Worm (Caenorhabditis elegans) whole organism, early embryonic: ENCODE data around the gene cnt-1.
A peak's percentile ranks its signal among the peaks of the same experiment; 100 is the strongest.

Experiments used
- B0310.2 ChIP-seq: sonication (generic microtip); optimal IDR thresholded peaks from 2 replicates; lab custom pipeline; 2016; ENCODE audit warnings: mild to moderate bottlenecking, missing genetic modification characterization, missing compliant biosample characterization
- F13C5.2 ChIP-seq: sonication (generic microtip); optimal IDR thresholded peaks from 2 replicates; lab custom pipeline; 2017; ENCODE audit warnings: mild to moderate bottlenecking, missing genetic modification characterization, inconsistent platforms, missing compliant biosample characterization
- aly-1 ChIP-seq: sonication (generic microtip); optimal IDR thresholded peaks from 2 replicates; lab custom pipeline; 2016; ENCODE audit warnings: missing genetic modification characterization, missing compliant biosample characterization
- ama-1 ChIP-seq: fragments of 150-350 bp; optimal IDR thresholded peaks from 2 replicates; lab custom pipeline; 2014
- ceh-13 ChIP-seq: fragments of 200-800 bp; sonication (Bioruptor generic); optimal IDR thresholded peaks from 2 replicates; lab custom pipeline; 2018; ENCODE audit warnings: mild to moderate bottlenecking, missing genetic modification characterization, missing compliant biosample characterization
- ceh-36 ChIP-seq: sonication (generic microtip); optimal IDR thresholded peaks from 2 replicates; lab custom pipeline; 2016; ENCODE audit warnings: missing genetic modification characterization, inconsistent platforms, missing compliant biosample characterization
- ets-7 ChIP-seq: sonication (generic microtip); optimal IDR thresholded peaks from 2 replicates; lab custom pipeline; 2016; ENCODE audit warnings: missing genotype, missing genetic modification characterization, missing compliant biosample characterization
- flt-1 ChIP-seq: fragments of 200-800 bp; sonication (Bioruptor generic); IDR thresholded peaks from 2 replicates; pipeline ENCODE4 v1.3.6; 2022; ENCODE audit warnings: missing genetic modification characterization, missing compliant biosample characterization
- hmbx-1 ChIP-seq: sonication (generic microtip); optimal IDR thresholded peaks from 2 replicates; lab custom pipeline; 2016; ENCODE audit warnings: mild to moderate bottlenecking, missing genetic modification characterization, missing compliant biosample characterization
- hmg-4 ChIP-seq: fragments of 200-800 bp; sonication (Bioruptor generic); optimal IDR thresholded peaks from 2 replicates; lab custom pipeline; 2018; ENCODE audit warnings: mild to moderate bottlenecking, missing genetic modification characterization, missing compliant biosample characterization
- hnd-1 ChIP-seq: sonication (generic microtip); optimal IDR thresholded peaks from 2 replicates; lab custom pipeline; 2016; ENCODE audit warnings: missing genetic modification characterization, missing compliant biosample characterization
- pes-1 ChIP-seq: fragments of 200-800 bp; sonication (Bioruptor generic); IDR thresholded peaks from 2 replicates; pipeline ENCODE4 v1.3.6; 2022; ENCODE audit warnings: missing genetic modification reagents, missing genetic modification characterization, missing compliant biosample characterization
- scrt-1 ChIP-seq: fragments of 200-800 bp; sonication (Bioruptor generic); IDR thresholded peaks from 2 replicates; pipeline ENCODE4 v1.3.6; 2022; ENCODE audit warnings: missing genetic modification characterization, missing compliant biosample characterization
- sea-1 ChIP-seq: fragments of 200-800 bp; sonication (Bioruptor generic); conservative IDR thresholded peaks from 2 replicates; pipeline ENCODE4 v1.3.6; 2022; ENCODE audit warnings: missing genetic modification characterization, missing compliant biosample characterization
- tbx-11 ChIP-seq: fragments of 200-800 bp; sonication (Bioruptor generic); IDR thresholded peaks from 2 replicates; pipeline ENCODE4 v1.3.6; 2022; ENCODE audit warnings: missing genetic modification characterization, missing compliant biosample characterization
- tbx-37 ChIP-seq: fragments of 200-800 bp; sonication (Bioruptor generic); conservative IDR thresholded peaks from 2 replicates; pipeline ENCODE4 v1.3.6; 2022; ENCODE audit warnings: missing genetic modification reagents, missing genetic modification characterization, missing compliant biosample characterization
- tra-4 ChIP-seq: sonication (generic microtip); optimal IDR thresholded peaks from 2 replicates; lab custom pipeline; 2017; ENCODE audit warnings: missing genetic modification characterization, missing compliant biosample characterization

The cnt-1 gene

ce11 chrII:12036516-12036915 lies 52.2 kb downstream of the cnt-1 start, which contains the start of gene cyn-16:
TSS of gene cyn-16 (minus strand) at chrII:12036742.
- no peak for TF ChIP-seq flt-1 (GFP tag; lab: Robert Waterston, UW)
- no peak for TF ChIP-seq tra-4 (tag; lab: Kevin White, UChicago)
- TF ChIP-seq tbx-37 (GFP tag; lab: Robert Waterston, UW), result no peak
- TF ChIP-seq sea-1 (GFP tag; lab: Robert Waterston, UW), result no peak
- TF ChIP-seq B0310.2 (tag; lab: Kevin White, UChicago), result no peak
- TF ChIP-seq hmg-4 (GFP tag; lab: Kevin White, UChicago), result no peak
- TF ChIP-seq hnd-1 (tag; lab: Kevin White, UChicago), result no peak
- no peak for TF ChIP-seq F13C5.2
- TF ChIP-seq hmbx-1 (tag; lab: Kevin White, UChicago), result no peak
- TF ChIP-seq ama-1 (lab: Kevin White, UChicago), result no peak
- TF ChIP-seq scrt-1 (GFP tag; lab: Robert Waterston, UW), result no peak
- no peak for TF ChIP-seq pes-1 (GFP tag; lab: Robert Waterston, UW)
- TF ChIP-seq aly-1, result no peak
- no peak for TF ChIP-seq ceh-13
- TF ChIP-seq tbx-11 (GFP tag; lab: Robert Waterston, UW), result no peak
- no peak for TF ChIP-seq ceh-36 (tag; lab: Kevin White, UChicago)
- TF ChIP-seq ets-7 (tag; lab: Kevin White, UChicago), result no peak

- TF ChIP-seq aly-1 (no peak), tbx-37 (GFP tag; lab: Robert Waterston, UW) (no peak), scrt-1 (GFP tag; lab: Robert Waterston, UW) (no peak), sea-1 (GFP tag; lab: Robert Waterston, UW) (no peak), tra-4 (tag; lab: Kevin White, UChicago) (no peak), F13C5.2 (no peak), tbx-11 (GFP tag; lab: Robert Waterston, UW) (no peak), ceh-13 (no peak), B0310.2 (tag; lab: Kevin White, UChicago) (no peak), flt-1 (GFP tag; lab: Robert Waterston, UW) (no peak), hmbx-1 (tag; lab: Kevin White, UChicago) (no peak), pes-1 (GFP tag; lab: Robert Waterston, UW) (no peak), ama-1 (lab: Kevin White, UChicago) (no peak), hnd-1 (tag; lab: Kevin White, UChicago) (no peak), ets-7 (tag; lab: Kevin White, UChicago) (no peak), hmg-4 (GFP tag; lab: Kevin White, UChicago) (no peak), ceh-36 (tag; lab: Kevin White, UChicago) (no peak)
Measured at ce11 chrII:12036075-12036474, 52.6 kb downstream of the cnt-1 start.

- no peak for TF ChIP-seq tbx-11 (GFP tag; lab: Robert Waterston, UW)
- TF ChIP-seq hmbx-1 (tag; lab: Kevin White, UChicago), result no peak
- TF ChIP-seq tbx-37 (GFP tag; lab: Robert Waterston, UW), result no peak
- no peak for TF ChIP-seq scrt-1 (GFP tag; lab: Robert Waterston, UW)
- no peak for TF ChIP-seq flt-1 (GFP tag; lab: Robert Waterston, UW)
- no peak for TF ChIP-seq B0310.2 (tag; lab: Kevin White, UChicago)
- no peak for TF ChIP-seq tra-4 (tag; lab: Kevin White, UChicago)
- TF ChIP-seq hmg-4 (GFP tag; lab: Kevin White, UChicago), result no peak
- TF ChIP-seq ama-1 (lab: Kevin White, UChicago), result no peak
- TF ChIP-seq pes-1 (GFP tag; lab: Robert Waterston, UW), result no peak
- no peak for TF ChIP-seq ceh-36 (tag; lab: Kevin White, UChicago)
- no peak for TF ChIP-seq sea-1 (GFP tag; lab: Robert Waterston, UW)
- TF ChIP-seq ceh-13, result no peak
- no peak for TF ChIP-seq aly-1
- TF ChIP-seq ets-7 (tag; lab: Kevin White, UChicago), result no peak
- no peak for TF ChIP-seq hnd-1 (tag; lab: Kevin White, UChicago)
- TF ChIP-seq F13C5.2, result no peak
Measured at ce11 chrII:12028707-12029106, 60.0 kb downstream of the cnt-1 start.

DNA sequence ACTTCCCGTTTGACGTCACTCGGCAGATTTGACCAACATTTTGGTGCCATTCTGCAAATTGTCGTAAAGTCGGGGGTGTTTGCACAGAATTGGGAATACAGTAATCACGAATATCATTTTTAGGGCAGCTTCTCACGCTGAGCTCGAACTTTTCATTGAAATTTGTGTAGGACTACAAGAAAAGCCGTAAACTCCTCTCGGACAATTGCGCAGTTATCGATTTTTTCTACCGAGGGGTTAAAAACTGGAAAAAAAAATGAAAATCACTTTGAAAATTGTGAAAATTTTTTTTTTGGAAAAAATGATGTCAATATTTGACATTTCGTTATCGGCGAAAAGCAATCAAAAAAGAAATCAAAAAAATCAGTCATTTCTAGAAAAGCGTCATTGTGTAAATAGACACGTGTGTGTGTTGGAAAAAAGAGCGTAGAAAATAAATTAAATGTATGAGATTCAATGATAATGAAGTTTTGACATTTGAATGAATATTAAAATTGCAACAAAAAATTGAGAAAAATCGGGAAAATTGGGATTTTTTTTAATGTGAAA lies 60.9 kb downstream of the cnt-1 start, which contains the start of gene Y17G7B.8:
Gene Y17G7B.8, minus strand, starts transcription at position 51 of the 549 bp plus-strand sequence.
- TF ChIP-seq F13C5.2 (no peak), ama-1 (lab: Kevin White, UChicago) (no peak), flt-1 (GFP tag; lab: Robert Waterston, UW) (no peak), ets-7 (tag; lab: Kevin White, UChicago) (no peak), pes-1 (GFP tag; lab: Robert Waterston, UW) (no peak), hmg-4 (GFP tag; lab: Kevin White, UChicago) (no peak), tra-4 (tag; lab: Kevin White, UChicago) (no peak), hnd-1 (tag; lab: Kevin White, UChicago) (no peak)

- TF ChIP-seq aly-1 (no peak), F13C5.2 (peak; percentile 22)
Measured at ce11 chrII:12023315-12023878, 65.3 kb downstream of the cnt-1 start, which contains the start of gene Y17G7B.12. TSS of gene Y17G7B.12 (plus strand) at chrII:12023861.
